Worm (Caenorhabditis elegans): ENCODE data around the gene ebp-1.
"Not testable (repeated sequence)": the region's sequence is repeated elsewhere in the genome, so short reads cannot be mapped to it uniquely, and the experiment has no call there.

ebp-1 gene

ce11 chrV:18006930-18007329, 36.4 kb upstream of the ebp-1 start, which contains the start of gene Y59A8B.19:
TSS of gene Y59A8B.19 (plus strand) at chrV:18007230.
- TF ChIP-seq unc-130 (GFP tag; optimal IDR thresholded peaks at IDR 0.05); lin-1 (GFP tag; IDR thresholded peaks at IDR 0.05); T20F7.1 (GFP tag; optimal IDR thresholded peaks at IDR 0.05): not testable (repeated sequence)

DNA sequence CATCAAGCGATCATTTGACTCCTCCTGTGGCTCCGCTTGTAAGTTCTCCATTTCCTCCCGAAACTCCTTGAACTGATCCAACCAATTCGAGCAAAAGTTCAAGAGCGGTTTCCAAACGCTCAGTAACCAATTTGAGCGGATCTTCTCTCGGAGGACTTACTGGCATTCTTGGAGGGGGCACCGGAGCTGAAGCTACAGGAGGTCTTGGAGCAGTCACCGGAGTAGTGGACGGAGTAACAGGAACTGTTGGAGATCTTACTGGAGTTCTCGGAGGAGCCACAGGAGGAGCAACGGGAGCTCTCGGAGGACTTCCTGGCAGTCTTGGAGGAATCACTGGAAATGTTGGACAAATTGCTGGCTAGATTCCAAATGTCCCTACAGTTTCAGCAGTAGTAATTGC, 34.7 kb upstream of the ebp-1 start:
- TF ChIP-seq T26A8.4 (GFP tag; IDR thresholded peaks at IDR 0.05), result no peak
- peak; percentile 60 for TF ChIP-seq set-16 (GFP tag; IDR thresholded peaks at IDR 0.05)

ce11 chrV:18010737-18011136, 32.6 kb upstream of the ebp-1 start, which contains the start of gene Y59A8B.26:
TSS of gene Y59A8B.26 (minus strand) at chrV:18010837.
- TF ChIP-seq mxl-2 (GFP tag; conservative IDR thresholded peaks at IDR 0.05); fos-1 (tag; optimal IDR thresholded peaks at IDR 0.05); Y105C5A.15 (GFP tag; IDR thresholded peaks at IDR 0.05): not testable (repeated sequence)

- no peak for TF ChIP-seq lsy-2 (tag; optimal IDR thresholded peaks at IDR 0.05)
- TF ChIP-seq nhr-11 (tag; optimal IDR thresholded peaks at IDR 0.05), result no peak
- TF ChIP-seq daf-16 (GFP tag; optimal IDR thresholded peaks at IDR 0.05), result no peak
- TF ChIP-seq daf-16 (tag; optimal IDR thresholded peaks at IDR 0.05), result no peak
- TF ChIP-seq zfp-3 (GFP tag; conservative IDR thresholded peaks at IDR 0.05), result no peak
- TF ChIP-seq daf-8 (GFP tag; IDR thresholded peaks at IDR 0.05), result no peak
- TF ChIP-seq gei-8 (GFP tag; optimal IDR thresholded peaks at IDR 0.05), result no peak
- TF ChIP-seq fkh-10 (GFP tag; optimal IDR thresholded peaks at IDR 0.05), result no peak
- TF ChIP-seq tra-1 (GFP tag; IDR thresholded peaks at IDR 0.05), result no peak
- no peak for TF ChIP-seq nhr-102 (tag; optimal IDR thresholded peaks at IDR 0.05)
- TF ChIP-seq Y105C5A.15 (GFP tag; IDR thresholded peaks at IDR 0.05), result no peak
- TF ChIP-seq F37D6.2 (tag; optimal IDR thresholded peaks at IDR 0.05), result no peak
- TF ChIP-seq arid-1 (GFP tag; conservative IDR thresholded peaks at IDR 0.05), result no peak
Measured at ce11 chrV:18014116-18014515, 29.3 kb upstream of the ebp-1 start, which contains the start of gene srh-133. TSS of gene srh-133 (minus strand) at chrV:18014216.

DNA sequence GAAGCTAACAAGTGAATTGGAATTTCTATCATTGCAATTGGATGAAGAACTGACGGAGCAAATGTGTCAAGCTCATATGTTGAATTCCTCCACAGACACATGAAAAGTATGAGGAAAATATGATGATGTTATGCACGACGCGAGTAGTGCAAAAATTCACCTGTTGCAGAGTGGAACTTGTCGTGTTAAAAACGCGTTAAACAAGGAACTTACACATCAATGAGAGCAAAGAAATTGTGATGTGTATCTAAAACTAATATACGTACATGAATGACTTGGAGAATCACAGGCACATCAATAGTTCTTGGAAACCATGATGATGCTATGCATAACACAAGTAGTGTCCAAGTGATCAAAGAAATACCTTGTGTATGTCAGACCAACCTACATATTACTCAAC, 26.1 kb upstream of the ebp-1 start, which contains the start of gene srh-134:
TSS of gene srh-134 (minus strand) at position 101 of the 400 bp plus-strand sequence.
- TF ChIP-seq unc-39 (tag; optimal IDR thresholded peaks at IDR 0.05) (no peak), daf-8 (GFP tag; IDR thresholded peaks at IDR 0.05) (no peak), unc-130 (GFP tag; optimal IDR thresholded peaks at IDR 0.05) (no peak), nhr-11 (tag; optimal IDR thresholded peaks at IDR 0.05) (no peak), ces-1 (GFP tag; optimal IDR thresholded peaks at IDR 0.05) (no peak), spr-3 (GFP tag; optimal IDR thresholded peaks at IDR 0.05) (no peak), ZK337.2 (GFP tag; IDR thresholded peaks at IDR 0.05) (no peak)

- TF ChIP-seq nhr-28 (tag; optimal IDR thresholded peaks at IDR 0.05), result peak; percentile 19
- TF ChIP-seq hmg-1.1 (GFP tag; IDR thresholded peaks at IDR 0.05), result no peak
- TF ChIP-seq jun-1 (tag; optimal IDR thresholded peaks at IDR 0.05), result no peak
- no peak for TF ChIP-seq mdl-1 (tag; optimal IDR thresholded peaks at IDR 0.05)
- TF ChIP-seq F37D6.2 (tag; optimal IDR thresholded peaks at IDR 0.05), result no peak
- no peak for TF ChIP-seq madf-5 (GFP tag; IDR thresholded peaks at IDR 0.05)
- TF ChIP-seq php-3 (GFP tag; IDR thresholded peaks at IDR 0.05), result no peak
- TF ChIP-seq ceh-62 (tag; optimal IDR thresholded peaks at IDR 0.05), result no peak
- TF ChIP-seq D1046.2 (GFP tag; IDR thresholded peaks at IDR 0.05), result no peak
- peak; percentile 10 for TF ChIP-seq dpl-1 (GFP tag; optimal IDR thresholded peaks at IDR 0.05)
- no peak for TF ChIP-seq snpc-4 (tag; optimal IDR thresholded peaks at IDR 0.05)
- no peak for TF ChIP-seq daf-8 (GFP tag; IDR thresholded peaks at IDR 0.05)
Measured at ce11 chrV:18021464-18021863, 21.9 kb upstream of the ebp-1 start.

Data from whole organism, L4 larva.